Fruit fly (Drosophila melanogaster) whole organism, adult: ENCODE data around the gene Srg3.
A peak's percentile ranks its signal among the peaks of the same experiment; 100 is the strongest.

ENCODE experiments used
- CG11617 ChIP-seq: fragments of 200-800 bp; sonication (Bioruptor generic); optimal IDR thresholded peaks from 2 replicates; lab custom pipeline; 2017; ENCODE audit warnings: mild to moderate bottlenecking, missing biosample characterization, missing genetic modification reagents, missing genetic modification characterization
- CG12768 ChIP-seq: fragments of 200-800 bp; sonication (Bioruptor generic); optimal IDR thresholded peaks from 2 replicates; lab custom pipeline; 2017; ENCODE audit warnings: missing biosample characterization, missing genetic modification characterization, mild to moderate bottlenecking, moderate library complexity, missing genetic modification reagents
- CG14711 ChIP-seq: fragments of 200-800 bp; sonication (Bioruptor generic); optimal IDR thresholded peaks from 2 replicates; lab custom pipeline; 2018; ENCODE audit warnings: missing biosample characterization, mild to moderate bottlenecking, missing genetic modification characterization, moderate library complexity
- CG1620 ChIP-seq: fragments of 200-800 bp; sonication (Bioruptor generic); optimal IDR thresholded peaks from 2 replicates; lab custom pipeline; 2016; ENCODE audit warnings: missing biosample characterization, missing genetic modification characterization
- CG33017 ChIP-seq: fragments of 200-800 bp; sonication (Bioruptor generic); optimal IDR thresholded peaks from 2 replicates; lab custom pipeline; 2018; ENCODE audit warnings: missing biosample characterization, mild to moderate bottlenecking, missing genetic modification characterization, moderate library complexity
- CG5204 ChIP-seq: fragments of 200-800 bp; sonication (Bioruptor generic); optimal IDR thresholded peaks from 2 replicates; lab custom pipeline; 2016; ENCODE audit warnings: missing biosample characterization, missing genetic modification characterization
- CG7045 ChIP-seq: fragments of 200-800 bp; sonication (Bioruptor generic); optimal IDR thresholded peaks from 2 replicates; lab custom pipeline; 2017; ENCODE audit warnings: missing biosample characterization, mild to moderate bottlenecking, missing genetic modification characterization
- CG7101 ChIP-seq: fragments of 200-800 bp; sonication (Bioruptor generic); optimal IDR thresholded peaks from 2 replicates; lab custom pipeline; 2018; ENCODE audit warnings: missing biosample characterization, mild to moderate bottlenecking, missing genetic modification characterization, moderate library complexity
- Clk ChIP-seq: fragments of 200-800 bp; sonication (Bioruptor generic); optimal IDR thresholded peaks from 2 replicates; lab custom pipeline; 2017; ENCODE audit warnings: missing biosample characterization, missing genetic modification characterization
- Crg-1 ChIP-seq: fragments of 200-800 bp; sonication (Bioruptor generic); optimal IDR thresholded peaks from 2 replicates; lab custom pipeline; 2016; ENCODE audit warnings: missing biosample characterization, missing genetic modification characterization
- Hr96 ChIP-seq: fragments of 200-800 bp; sonication (Bioruptor generic); optimal IDR thresholded peaks from 2 replicates; lab custom pipeline; 2016; ENCODE audit warnings: missing biosample characterization, missing genetic modification characterization
- Mnt ChIP-seq: fragments of 200-800 bp; sonication (Bioruptor generic); optimal IDR thresholded peaks from 2 replicates; lab custom pipeline; 2016; ENCODE audit warnings: missing biosample characterization, mild to moderate bottlenecking, missing genetic modification characterization
- bab1 ChIP-seq: fragments of 200-800 bp; sonication (Bioruptor generic); optimal IDR thresholded peaks from 3 replicates; lab custom pipeline; 2019; ENCODE audit warnings: missing biosample characterization, mild to moderate bottlenecking, missing genetic modification characterization, moderate library complexity
- cic ChIP-seq: fragments of 200-800 bp; sonication (Bioruptor generic); optimal IDR thresholded peaks from 2 replicates; lab custom pipeline; 2017; ENCODE audit warnings: missing biosample characterization, mild to moderate bottlenecking, missing genetic modification characterization, moderate library complexity
- cnc ChIP-seq, 2 experiments: fragments of >200 bp; optimal IDR thresholded peaks; 2 replicates each; lab custom pipeline; 2017
- kay ChIP-seq: fragments of 200-800 bp; sonication (Bioruptor generic); peaks from one replicate; lab custom pipeline; 2016; ENCODE audit warnings: missing biosample characterization, missing genetic modification characterization, borderline replicate concordance
- ovo ChIP-seq: fragments of 200-800 bp; sonication (Bioruptor generic); optimal IDR thresholded peaks from 2 replicates; lab custom pipeline; 2016; ENCODE audit warnings: missing biosample characterization, missing genetic modification characterization
- pad ChIP-seq: fragments of 200-800 bp; sonication (Bioruptor generic); optimal IDR thresholded peaks from 3 replicates; lab custom pipeline; 2017; ENCODE audit warnings: missing biosample characterization, missing genetic modification characterization, mild to moderate bottlenecking, moderate library complexity, missing genetic modification reagents
- tj ChIP-seq: fragments of 200-800 bp; sonication (Bioruptor generic); optimal IDR thresholded peaks from 3 replicates; lab custom pipeline; 2017; ENCODE audit warnings: missing biosample characterization, mild to moderate bottlenecking, missing genetic modification characterization, moderate library complexity
- toe ChIP-seq: fragments of 200-800 bp; sonication (Bioruptor generic); optimal IDR thresholded peaks from 2 replicates; lab custom pipeline; 2016; ENCODE audit warnings: missing biosample characterization, missing genetic modification characterization

Gene Srg3

DNA sequence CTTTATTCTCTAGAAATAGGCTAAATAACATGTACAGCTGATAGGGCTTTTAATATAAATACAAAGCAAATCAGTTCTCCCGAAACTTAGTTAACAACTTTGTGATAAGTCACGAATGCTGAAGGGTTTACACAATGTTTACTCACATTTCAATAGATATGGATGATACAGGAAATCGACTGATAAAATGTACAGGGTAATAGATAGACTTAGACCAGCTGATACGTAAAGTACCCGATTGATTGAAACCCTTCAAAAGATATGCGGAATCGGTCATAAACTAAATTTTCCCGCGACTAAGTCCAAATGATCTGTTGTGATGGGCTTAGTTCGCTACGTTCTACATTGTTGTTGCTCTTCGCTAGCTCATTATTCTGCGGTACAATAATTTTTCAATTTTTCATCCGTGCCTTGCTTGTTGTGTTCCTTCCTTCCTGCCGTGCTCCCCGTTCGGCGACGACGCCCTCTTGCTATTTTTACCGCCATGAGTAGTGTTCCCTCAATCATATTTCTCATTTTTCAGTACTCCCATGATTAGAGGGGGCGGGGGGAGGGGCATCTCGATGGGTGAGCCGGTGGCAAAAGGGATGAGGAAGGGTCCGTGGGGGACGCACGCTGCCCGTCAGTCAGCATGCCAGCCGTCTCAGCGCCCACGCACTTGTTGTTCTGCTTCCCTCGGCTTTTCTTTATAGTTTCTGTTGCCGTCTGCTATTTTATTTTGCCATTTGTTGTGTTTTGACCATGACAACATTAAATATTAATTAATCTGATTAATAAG, 10.0 kb upstream of the Srg3 start:
- TF ChIP-seq CG11617, result no peak
- peak; percentile 25 for TF ChIP-seq cic (GFP tag; lab: Kevin White, UChicago)
- TF ChIP-seq kay, result no peak
- peak; percentile 11 for TF ChIP-seq Crg-1 (GFP tag; lab: Kevin White, UChicago)
- TF ChIP-seq CG7101 (tag; lab: Kevin White, UChicago), result no peak
- no peak for TF ChIP-seq Clk (GFP tag; lab: Kevin White, UChicago)

DNA sequence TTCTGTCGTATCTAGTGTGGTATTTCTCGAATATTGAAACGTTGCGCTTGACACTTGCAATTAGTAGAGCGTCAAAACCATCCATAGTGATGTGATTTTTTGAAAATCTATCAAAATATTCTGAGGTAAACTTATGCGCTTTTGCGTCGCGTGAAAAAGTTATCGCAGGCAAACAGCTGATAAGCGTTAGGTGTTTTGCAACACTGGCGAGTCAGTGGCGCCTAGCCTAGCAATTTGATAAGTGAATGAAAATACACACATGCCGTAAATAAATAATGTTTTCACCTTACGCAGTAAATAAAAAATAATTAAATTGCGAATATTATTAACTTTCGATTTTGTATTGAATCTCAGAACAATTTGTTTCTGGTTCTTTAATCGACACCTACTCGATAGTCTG, 7.7 kb upstream of the Srg3 start, which contains the start of gene CG42526:
CG42526 (minus strand) TSS at position 85 of the 400 bp plus-strand sequence.
- TF ChIP-seq CG7101 (tag; lab: Kevin White, UChicago), result peak; percentile 62
- peak; percentile 36 for TF ChIP-seq CG14711 (tag; lab: Kevin White, UChicago)
- peak; percentile 43 for TF ChIP-seq CG11617
- TF ChIP-seq kay, result no peak
- TF ChIP-seq CG12768 (GFP tag; lab: Kevin White, UChicago), result peak; percentile 4
- TF ChIP-seq CG1620 (GFP tag; lab: Kevin White, UChicago), result no peak
- TF ChIP-seq bab1 (GFP tag; lab: Kevin White, UChicago), result peak; percentile 41
- TF ChIP-seq Hr96, result peak; percentile 39
- TF ChIP-seq cic (GFP tag; lab: Kevin White, UChicago), result peak; percentile 50
- no peak for TF ChIP-seq tj (GFP tag; lab: Kevin White, UChicago)
- peak; percentile 26 for TF ChIP-seq pad
- peak; percentile 17 for TF ChIP-seq Mnt

- TF ChIP-seq pad (no peak), CG11617 (no peak), Hr96 (no peak), cnc (optimal IDR thresholded peaks at IDR 0.05; lab: Kevin White, UChicago) (no peak), CG14711 (tag; lab: Kevin White, UChicago) (no peak), Mnt (peak; percentile 12)
These were observed 7.2 kb upstream of the Srg3 start for dm6 chr3L:9435831-9436230.

dm6 chr3L:9438858-9439257, 4.2 kb upstream of the Srg3 start:
- TF ChIP-seq kay (no peak), CG1620 (GFP tag; lab: Kevin White, UChicago) (no peak), cnc (optimal IDR thresholded peaks at IDR 0.05; lab: Kevin White, UChicago) (no peak), Mnt (no peak), ovo (GFP tag; lab: Kevin White, UChicago) (no peak), tj (GFP tag; lab: Kevin White, UChicago) (no peak), toe (GFP tag; lab: Kevin White, UChicago) (no peak), cic (GFP tag; lab: Kevin White, UChicago) (no peak), Hr96 (no peak), pad (no peak), Crg-1 (GFP tag; lab: Kevin White, UChicago) (no peak), CG7101 (tag; lab: Kevin White, UChicago) (no peak), CG12768 (GFP tag; lab: Kevin White, UChicago) (no peak), bab1 (GFP tag; lab: Kevin White, UChicago) (no peak), CG33017 (no peak), CG14711 (tag; lab: Kevin White, UChicago) (no peak), Clk (GFP tag; lab: Kevin White, UChicago) (no peak), CG5204 (GFP tag; lab: Kevin White, UChicago) (no peak), CG11617 (no peak)

DNA sequence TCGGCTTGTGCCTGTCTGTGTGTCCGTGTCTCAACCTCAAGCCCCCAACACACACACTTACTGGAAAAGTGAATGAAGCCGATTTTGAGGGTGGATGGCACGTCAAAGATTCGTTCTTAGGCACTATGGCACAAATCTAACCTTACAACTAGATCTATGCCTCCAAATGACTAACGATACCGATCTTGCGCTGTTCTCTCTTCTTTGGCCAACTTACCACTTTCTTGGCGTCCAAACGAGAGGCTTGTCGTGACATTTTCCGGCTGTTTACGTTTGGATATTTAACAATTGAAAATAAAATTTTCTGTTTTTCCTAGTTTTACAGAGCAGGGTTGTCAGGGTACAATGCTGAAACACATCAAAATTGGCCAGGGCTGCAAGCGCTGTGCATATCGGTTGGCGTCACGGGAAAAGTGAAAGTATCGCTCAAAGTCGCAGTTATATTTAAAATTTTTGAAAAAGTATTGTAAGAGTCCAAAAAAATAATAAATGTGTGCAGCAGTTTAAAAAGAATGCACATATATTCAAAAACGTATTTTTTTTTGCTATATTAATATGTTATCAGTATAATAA, 1.0 kb upstream of the Srg3 start, which contains the start of the genes Bet3 and Nf-YA:
Bet3 (minus strand) TSS at position 361 of the 573 bp plus-strand sequence.
Nf-YA (minus strand) TSS at position 361 of the 573 bp plus-strand sequence.
- TF ChIP-seq Mnt (peak; percentile 56), cic (GFP tag; lab: Kevin White, UChicago) (peak; percentile 58), ovo (GFP tag; lab: Kevin White, UChicago) (peak; percentile 50), CG12768 (GFP tag; lab: Kevin White, UChicago) (peak; percentile 10), cnc (optimal IDR thresholded peaks at IDR 0.05; lab: Kevin White, UChicago) (no peak), pad (peak; percentile 35), toe (GFP tag; lab: Kevin White, UChicago) (peak; percentile 78), tj (GFP tag; lab: Kevin White, UChicago) (no peak), CG14711 (tag; lab: Kevin White, UChicago) (peak; percentile 97), Hr96 (peak; percentile 60), CG33017 (no peak), CG7045 (GFP tag; lab: Kevin White, UChicago) (peak; percentile 50), Clk (GFP tag; lab: Kevin White, UChicago) (no peak), CG1620 (GFP tag; lab: Kevin White, UChicago) (peak; percentile 72), CG7101 (tag; lab: Kevin White, UChicago) (peak; percentile 4), kay (no peak), Crg-1 (GFP tag; lab: Kevin White, UChicago) (peak; percentile 68), CG5204 (GFP tag; lab: Kevin White, UChicago) (no peak), CG11617 (peak; percentile 36), bab1 (GFP tag; lab: Kevin White, UChicago) (peak; percentile 38)

DNA sequence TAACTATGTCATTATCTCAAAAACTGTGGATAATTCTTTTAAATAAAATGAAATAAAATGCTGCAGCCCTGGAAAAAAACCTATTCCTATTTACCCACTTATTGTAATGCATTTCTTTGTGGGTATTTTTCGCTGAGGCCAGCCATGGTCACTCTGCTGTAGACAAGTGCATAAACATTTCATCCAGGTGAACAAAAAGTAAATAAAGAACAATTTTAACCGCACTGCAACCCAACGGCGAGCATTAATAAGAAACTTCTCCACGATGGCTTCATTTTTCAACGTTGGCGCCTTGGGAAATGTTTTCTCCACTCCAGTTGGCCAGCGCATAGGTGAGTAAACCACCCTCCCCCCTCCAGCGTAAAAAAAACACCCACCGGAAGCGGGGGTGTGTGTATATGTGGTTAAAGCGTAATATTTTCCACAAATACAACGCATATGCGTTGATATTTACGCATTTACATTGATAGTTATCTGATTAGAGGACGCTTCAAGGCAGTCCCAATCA, 3.8 kb downstream of the Srg3 start, which contains the start of gene CG3529:
CG3529 (plus strand) TSS at position 134 of the 508 bp plus-strand sequence.
- TF ChIP-seq cnc (optimal IDR thresholded peaks at IDR 0.05; lab: Kevin White, UChicago), result no peak
- TF ChIP-seq pad, result peak; percentile 35
- TF ChIP-seq bab1 (GFP tag; lab: Kevin White, UChicago), result peak; percentile 42
- TF ChIP-seq CG7045 (GFP tag; lab: Kevin White, UChicago), result no peak
- peak; percentile 57 for TF ChIP-seq toe (GFP tag; lab: Kevin White, UChicago)
- peak; percentile 37 for TF ChIP-seq CG12768 (GFP tag; lab: Kevin White, UChicago)
- TF ChIP-seq CG1620 (GFP tag; lab: Kevin White, UChicago), result no peak
- peak; percentile 36 for TF ChIP-seq cic (GFP tag; lab: Kevin White, UChicago)
- TF ChIP-seq Crg-1 (GFP tag; lab: Kevin White, UChicago), result peak; percentile 34
- peak; percentile 30 for TF ChIP-seq CG7101 (tag; lab: Kevin White, UChicago)
- peak; percentile 42 for TF ChIP-seq CG11617
- peak; percentile 31 for TF ChIP-seq ovo (GFP tag; lab: Kevin White, UChicago)
- TF ChIP-seq Hr96, result peak; percentile 43
- TF ChIP-seq Mnt, result peak; percentile 51
- TF ChIP-seq CG33017, result peak; percentile 29
- peak; percentile 45 for TF ChIP-seq CG14711 (tag; lab: Kevin White, UChicago)
